Fruit fly (Drosophila melanogaster): ENCODE data around the gene Con.

The Con gene

DNA sequence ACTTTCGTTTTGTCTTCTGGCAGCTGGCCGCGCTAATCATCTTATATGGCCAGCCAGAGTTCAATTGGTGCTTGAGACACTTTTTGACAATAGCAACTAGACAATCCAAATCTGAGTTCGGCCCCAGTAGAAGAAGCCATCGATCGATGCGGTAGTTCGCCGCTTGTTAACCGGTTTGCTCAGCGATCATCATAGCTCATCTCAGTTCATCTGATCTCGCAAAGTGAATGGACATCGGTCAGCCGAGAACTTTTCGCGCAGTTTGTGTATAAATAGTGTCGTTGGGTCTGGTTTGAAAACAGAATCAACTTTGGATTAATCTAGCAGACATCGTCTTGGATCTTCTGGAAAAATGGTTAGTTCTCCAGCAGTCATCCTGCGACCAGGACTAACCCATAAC is 182.3 kb downstream of the Con start, which contains the start of gene CG13705:
Gene CG13705, plus strand, starts transcription at position 301 of the 400 bp plus-strand sequence.
- TF ChIP-seq grau (tag; optimal IDR thresholded peaks at IDR 0.05) (no peak), vfl (GFP tag; optimal IDR thresholded peaks at IDR 0.05) (no peak), Fer3 (tag; optimal IDR thresholded peaks at IDR 0.05) (no peak), Bteb2 (GFP tag; optimal IDR thresholded peaks at IDR 0.05) (no peak), tap (tag; optimal IDR thresholded peaks at IDR 0.05) (no peak), Fer2 (tag; optimal IDR thresholded peaks at IDR 0.05) (no peak), CG7556 (GFP tag; optimal IDR thresholded peaks at IDR 0.05) (no peak), salm (tag; optimal IDR thresholded peaks at IDR 0.05) (no peak), sim (GFP tag; IDR thresholded peaks at IDR 0.05) (no peak), CG12942 (GFP tag; optimal IDR thresholded peaks at IDR 0.05) (no peak), CG6254 (GFP tag; optimal IDR thresholded peaks at IDR 0.05) (no peak), CG17829 (tag; optimal IDR thresholded peaks at IDR 0.05) (no peak), CG34224 (GFP tag; IDR thresholded peaks at IDR 0.05; ENCODE audit: partially characterized antibody) (no peak), Hr3 (GFP tag; optimal IDR thresholded peaks at IDR 0.05) (no peak), sqz (GFP tag; optimal IDR thresholded peaks at IDR 0.05) (no peak), CG13123 (GFP tag; optimal IDR thresholded peaks at IDR 0.05) (no peak), fd102C (GFP tag; optimal IDR thresholded peaks at IDR 0.05) (no peak), CG4854 (GFP tag; optimal IDR thresholded peaks at IDR 0.05) (no peak), CG1233 (GFP tag; optimal IDR thresholded peaks at IDR 0.05) (no peak)

All from whole organism, embryonic.